Worm (Caenorhabditis elegans) whole organism, L4 larva: ENCODE measurements around the gene clec-266.

ENCODE experiments used
- D1046.2 ChIP-seq: fragments of 200-800 bp; sonication (Bioruptor generic); IDR thresholded peaks from 2 replicates; pipeline ENCODE4 v1.3.6; 2022; ENCODE audit warnings: missing genetic modification characterization, missing compliant biosample characterization
- F10B5.3 ChIP-seq: sonication (generic microtip); optimal IDR thresholded peaks from 2 replicates; lab custom pipeline; 2016; ENCODE audit warnings: mild to moderate bottlenecking, missing genetic modification characterization, missing compliant biosample characterization
- T26A8.4 ChIP-seq: fragments of 200-800 bp; sonication (Bioruptor generic); IDR thresholded peaks from 2 replicates; pipeline ENCODE4 v1.3.6; 2022; ENCODE audit warnings: missing genetic modification characterization, missing compliant biosample characterization
- Y75B8A.6 ChIP-seq: fragments of 200-800 bp; sonication (Bioruptor generic); IDR thresholded peaks from 2 replicates; pipeline ENCODE4 v1.3.6; 2022; ENCODE audit warnings: missing genetic modification reagents, missing genetic modification characterization, missing compliant biosample characterization
- arid-1 ChIP-seq: fragments of 200-800 bp; sonication (Bioruptor generic); conservative IDR thresholded peaks from 2 replicates; pipeline ENCODE4 v1.3.6; 2022; ENCODE audit warnings: missing genetic modification reagents, missing genetic modification characterization, missing compliant biosample characterization
- ceh-28 ChIP-seq: fragments of 150-350 bp; optimal IDR thresholded peaks from 2 replicates; lab custom pipeline; 2014; ENCODE audit warnings: missing biosample characterization, missing genetic modification reagents, missing genetic modification characterization
- ceh-82 ChIP-seq: sonication (generic microtip); optimal IDR thresholded peaks from 2 replicates; lab custom pipeline; 2017; ENCODE audit warnings: missing biosample characterization, missing genetic modification characterization
- ces-1 ChIP-seq: fragments of 150-350 bp; sonication (generic microtip); optimal IDR thresholded peaks from 4 replicates; lab custom pipeline; 2014; ENCODE audit warnings: missing biosample characterization, missing genetic modification reagents, missing genetic modification characterization
- daf-16 ChIP-seq, 3 experiments: sonication (generic microtip); optimal IDR thresholded peaks; 2 replicates each; lab custom pipeline; 2016 to 2017; ENCODE audit warnings: missing genetic modification characterization in 3 of 3, missing genetic modification reagents in 3 of 3, mild to moderate bottlenecking in 2 of 3, missing compliant biosample characterization in 2 of 3, missing biosample characterization in 1 of 3, moderate library complexity in 1 of 3
- daf-8 ChIP-seq: fragments of 200-800 bp; sonication (Bioruptor generic); IDR thresholded peaks from 2 replicates; pipeline ENCODE4 v1.3.6; 2022; ENCODE audit warnings: missing genetic modification characterization, missing compliant biosample characterization
- dmd-9 ChIP-seq: fragments of 200-800 bp; sonication (Bioruptor generic); IDR thresholded peaks from 2 replicates; pipeline ENCODE4 v1.3.6; 2022; ENCODE audit warnings: missing genetic modification reagents, missing genetic modification characterization, missing compliant biosample characterization
- dpl-1 ChIP-seq: fragments of 150-350 bp; optimal IDR thresholded peaks from 2 replicates; lab custom pipeline; 2014; ENCODE audit warnings: missing biosample characterization, missing genetic modification reagents, missing genetic modification characterization
- egl-27 ChIP-seq: sonication (generic microtip); optimal IDR thresholded peaks from 3 replicates; lab custom pipeline; 2017; ENCODE audit warnings: missing biosample characterization, missing genetic modification reagents, missing genetic modification characterization
- hlh-11 ChIP-seq: fragments of 200-800 bp; sonication (Bioruptor generic); optimal IDR thresholded peaks from 2 replicates; lab custom pipeline; 2018; ENCODE audit warnings: mild to moderate bottlenecking, missing genetic modification characterization, missing compliant biosample characterization
- hlh-30 ChIP-seq: sonication (generic microtip); optimal IDR thresholded peaks from 2 replicates; lab custom pipeline; 2017; ENCODE audit warnings: antibody characterized with exemption, mild to moderate bottlenecking, missing genetic modification characterization, missing compliant biosample characterization; ENCODE audit not compliant: insufficient read depth
- lin-29 ChIP-seq: fragments of 200-800 bp; sonication (Bioruptor generic); IDR thresholded peaks from 2 replicates; pipeline ENCODE4 v1.3.6; 2022; ENCODE audit warnings: missing genetic modification reagents, missing genetic modification characterization, missing compliant biosample characterization
- lin-39 ChIP-seq: fragments of 150-350 bp; optimal IDR thresholded peaks from 2 replicates; lab custom pipeline; 2014; ENCODE audit warnings: missing biosample characterization, missing genetic modification reagents, missing genetic modification characterization
- madf-5 ChIP-seq, 2 experiments: fragments of 200-800 bp; sonication (Bioruptor generic); IDR thresholded peaks; 2 replicates each; pipeline ENCODE4 v1.3.6; 2022; ENCODE audit warnings: missing compliant biosample characterization in 2 of 2, missing genetic modification characterization in 2 of 2
- mep-1 ChIP-seq: fragments of 150-350 bp; sonication (generic microtip); optimal IDR thresholded peaks from 3 replicates; lab custom pipeline; 2014; ENCODE audit warnings: missing biosample characterization, missing genetic modification characterization
- nhr-10 ChIP-seq: fragments of 150-350 bp; optimal IDR thresholded peaks from 2 replicates; lab custom pipeline; 2014; ENCODE audit warnings: missing biosample characterization, missing genetic modification characterization
- nhr-28 ChIP-seq: fragments of 150-350 bp; optimal IDR thresholded peaks from 2 replicates; lab custom pipeline; 2014; ENCODE audit warnings: missing biosample characterization, missing genetic modification characterization
- nhr-41 ChIP-seq: fragments of 200-800 bp; sonication (Bioruptor generic); IDR thresholded peaks from 2 replicates; pipeline ENCODE4 v1.3.6; 2022; ENCODE audit warnings: missing genetic modification reagents, missing genetic modification characterization, missing compliant biosample characterization
- nhr-42 ChIP-seq: fragments of 200-800 bp; sonication (Bioruptor generic); IDR thresholded peaks from 2 replicates; pipeline ENCODE4 v1.3.6; 2022; ENCODE audit warnings: missing genetic modification characterization, missing compliant biosample characterization
- snpc-1.2 ChIP-seq: fragments of 200-800 bp; sonication (Bioruptor generic); IDR thresholded peaks from 2 replicates; pipeline ENCODE4 v1.3.6; 2022; ENCODE audit warnings: missing genetic modification reagents, missing genetic modification characterization, missing compliant biosample characterization
- spr-1 ChIP-seq: sonication (generic microtip); optimal IDR thresholded peaks from 2 replicates; lab custom pipeline; 2016; ENCODE audit warnings: mild to moderate bottlenecking, missing genetic modification characterization, missing compliant biosample characterization
- spr-3 ChIP-seq: fragments of 200-800 bp; sonication (Bioruptor generic); optimal IDR thresholded peaks from 2 replicates; lab custom pipeline; 2018; ENCODE audit warnings: mild to moderate bottlenecking, missing genetic modification characterization, missing compliant biosample characterization
- vab-7 ChIP-seq: fragments of 200-800 bp; sonication (Bioruptor generic); IDR thresholded peaks from 2 replicates; pipeline ENCODE4 v1.3.6; 2022; ENCODE audit warnings: missing genetic modification reagents, missing genetic modification characterization, missing compliant biosample characterization
- zfp-2 ChIP-seq: sonication (generic microtip); optimal IDR thresholded peaks from 2 replicates; lab custom pipeline; 2016; ENCODE audit warnings: mild to moderate bottlenecking, missing genetic modification characterization, missing compliant biosample characterization

The clec-266 gene

DNA sequence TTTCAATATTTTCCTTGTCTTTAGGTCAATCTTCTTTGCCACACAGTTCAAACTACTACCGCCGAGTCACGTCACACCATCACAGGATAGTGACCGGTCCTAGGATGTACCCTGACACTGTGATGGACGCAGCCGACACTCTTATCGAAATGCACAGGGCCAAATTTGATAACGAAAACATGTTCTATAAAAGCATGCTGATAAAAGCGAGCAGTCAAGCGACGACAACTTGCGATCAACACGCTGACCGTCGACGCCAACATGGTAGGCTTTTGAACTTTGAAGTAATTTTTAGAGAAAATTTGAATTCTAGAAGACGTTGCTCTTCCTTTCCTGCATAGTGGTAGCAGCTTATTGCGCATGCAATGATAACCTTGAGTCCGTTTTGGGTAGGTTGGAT lies 15.7 kb downstream of the clec-266 start, which contains the start of gene cpr-6 (continued):
- 0 out of 2 replicates have a peak, but pooled peaks have one; percentile 23 for TF ChIP-seq nhr-42 (GFP tag; lab: Robert Waterston, UW)
- peak; percentile 79 for TF ChIP-seq hlh-11 (tag; lab: Kevin White, UChicago)
- no peak for TF ChIP-seq T26A8.4 (GFP tag; lab: Robert Waterston, UW)

DNA sequence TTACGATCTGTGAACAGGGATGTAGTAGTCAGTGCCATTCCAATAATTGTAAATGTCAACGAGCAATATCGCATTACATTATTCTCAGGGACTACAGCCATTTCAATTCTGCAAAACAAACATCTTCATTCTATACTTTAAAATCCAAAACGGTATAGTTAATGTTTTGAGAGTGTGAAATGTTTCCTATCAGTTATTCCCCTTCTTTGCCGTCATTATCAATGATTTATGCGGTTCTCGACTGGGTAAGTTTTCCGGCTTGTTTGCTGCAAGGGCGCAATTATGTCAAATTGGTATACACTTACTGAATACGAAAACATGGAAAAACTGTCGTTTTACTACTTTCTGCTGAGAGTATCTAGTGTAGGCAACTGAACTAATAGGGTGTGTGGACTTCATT lies 19.6 kb downstream of the clec-266 start, which contains the start of gene F23G4.1:
Gene F23G4.1, minus strand, starts transcription at position 101 of the 400 bp plus-strand sequence.
- no peak for TF ChIP-seq daf-16 (GFP tag; optimal IDR thresholded peaks at IDR 0.05; lab: Kevin White, UChicago)
- TF ChIP-seq daf-16 (tag; optimal IDR thresholded peaks at IDR 0.05; lab: Kevin White, UChicago): peak; percentile 45
- no peak for TF ChIP-seq spr-1 (tag; lab: Kevin White, UChicago)
- no peak for TF ChIP-seq hlh-30 (tag; lab: Kevin White, UChicago)
- TF ChIP-seq zfp-2 (tag; lab: Kevin White, UChicago): no peak
- TF ChIP-seq nhr-28: no peak
- no peak for TF ChIP-seq Y75B8A.6
- TF ChIP-seq nhr-41 (GFP tag; lab: Robert Waterston, UW): no peak
- no peak for TF ChIP-seq dpl-1

DNA sequence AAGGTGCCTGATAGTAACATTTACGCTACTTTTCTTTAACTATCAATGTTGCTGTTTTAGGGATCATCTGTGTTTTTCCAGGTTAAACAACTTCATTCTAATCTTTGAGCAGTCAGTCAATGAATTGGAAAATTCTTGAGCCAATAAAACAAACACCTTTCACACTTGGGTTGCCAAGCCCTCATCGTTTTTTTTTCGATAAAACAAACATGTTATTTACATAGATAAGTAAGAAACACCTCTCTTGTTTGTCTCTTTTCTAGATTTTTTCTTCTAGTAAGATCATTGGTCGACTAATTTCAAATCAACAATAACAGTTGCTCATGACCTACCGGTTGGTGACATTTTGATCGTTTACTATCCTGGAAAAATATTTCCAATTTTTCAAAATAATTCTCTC lies 20.7 kb downstream of the clec-266 start:
- TF ChIP-seq madf-5 (GFP tag; IDR thresholded peaks at IDR 0.05; lab: Robert Waterston, UW) (no peak), mep-1 (tag; lab: Kevin White, UChicago) (no peak), arid-1 (GFP tag; lab: Robert Waterston, UW) (no peak), daf-16 (GFP tag; optimal IDR thresholded peaks at IDR 0.05; lab: Kevin White, UChicago) (peak in 1 of 2 experiments; percentile 84), daf-16 (tag; optimal IDR thresholded peaks at IDR 0.05; lab: Kevin White, UChicago) (peak; percentile 79)

DNA sequence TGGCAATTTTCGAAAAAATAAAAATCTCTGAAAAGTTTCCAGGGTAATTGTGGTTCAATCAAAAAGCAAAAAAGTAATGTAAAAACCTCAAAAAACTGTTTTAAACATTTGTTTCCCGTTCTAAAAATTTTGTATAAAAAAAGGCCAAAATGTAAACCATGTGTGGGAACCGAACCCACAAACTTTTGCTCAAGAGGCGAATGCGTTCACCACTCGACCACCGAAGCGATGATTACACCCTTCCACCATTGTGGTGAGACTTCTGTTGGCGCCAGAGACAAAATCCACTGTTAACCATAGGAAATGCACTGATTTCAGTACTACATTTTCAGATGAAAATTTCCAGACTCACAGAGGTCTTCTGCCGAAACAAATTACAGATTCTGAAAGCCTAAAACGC lies 21.6 kb downstream of the clec-266 start:
- TF ChIP-seq vab-7: peak; percentile 46; the same call in 1 of the 2 replicates

DNA sequence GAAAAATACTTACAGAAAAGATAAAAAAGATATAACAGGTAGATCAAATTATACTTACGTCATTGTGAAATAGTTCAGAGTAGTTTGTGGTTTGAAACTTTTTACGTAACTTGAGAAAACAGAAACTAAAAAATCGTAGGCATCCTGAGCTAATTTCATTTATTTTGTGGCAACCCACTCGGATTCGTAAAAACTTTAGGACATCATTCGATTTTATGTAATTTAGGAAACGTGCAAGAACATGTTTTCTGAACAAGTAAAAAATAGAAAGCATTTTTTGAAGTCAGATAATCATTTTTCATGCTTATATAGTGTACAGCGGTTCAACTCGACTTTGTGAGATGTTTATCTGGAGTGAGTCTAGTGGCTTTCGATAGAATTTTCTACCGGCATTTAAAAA lies 24.0 kb downstream of the clec-266 start, which contains the start of gene hic-1:
Gene hic-1, minus strand, starts transcription at position 101 of the 400 bp plus-strand sequence.
- no peak for TF ChIP-seq ceh-82 (tag; lab: Kevin White, UChicago)
- TF ChIP-seq nhr-41 (GFP tag; lab: Robert Waterston, UW): no peak
- TF ChIP-seq nhr-10: no peak
- no peak for TF ChIP-seq lin-39 (tag; lab: Kevin White, UChicago)
- no peak for TF ChIP-seq F10B5.3
- TF ChIP-seq ces-1 (GFP tag; lab: Kevin White, UChicago): no peak
- TF ChIP-seq T26A8.4 (GFP tag; lab: Robert Waterston, UW): no peak
- no peak for TF ChIP-seq spr-3 (GFP tag; lab: Kevin White, UChicago)
- TF ChIP-seq, all 104 proteins: peak for 0

DNA sequence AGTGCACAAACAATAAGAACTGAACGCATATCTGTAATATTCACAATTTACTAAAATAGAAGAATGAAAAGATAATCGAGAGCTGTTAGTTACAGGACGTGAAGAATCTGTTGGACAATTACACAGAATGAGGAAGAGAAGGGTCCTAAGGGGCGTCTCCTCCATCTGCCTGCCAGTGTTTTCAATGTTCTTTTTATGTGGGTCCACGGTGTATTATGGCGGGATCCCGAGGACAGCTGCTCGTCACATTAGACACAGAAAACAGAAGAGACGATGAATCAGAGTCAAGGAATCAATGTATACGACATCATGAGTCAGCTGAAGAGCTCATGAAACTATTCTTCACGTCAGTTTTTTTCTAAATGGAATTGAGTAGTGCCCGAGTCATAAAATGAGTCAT lies 25.6 kb downstream of the clec-266 start, which contains the start of gene ttr-6:
Gene ttr-6, minus strand, starts transcription at position 33 of the 400 bp plus-strand sequence.
- TF ChIP-seq lin-29 (GFP tag; lab: Robert Waterston, UW): no peak
- no peak for TF ChIP-seq dmd-9
- no peak for TF ChIP-seq D1046.2
- TF ChIP-seq daf-16 (GFP tag; optimal IDR thresholded peaks at IDR 0.05; lab: Kevin White, UChicago): peak in 1 of 2 experiments; percentile 44
- TF ChIP-seq daf-16 (tag; optimal IDR thresholded peaks at IDR 0.05; lab: Kevin White, UChicago): no peak
- no peak for TF ChIP-seq daf-8 (GFP tag; lab: Robert Waterston, UW)
- no peak for TF ChIP-seq egl-27 (tag; lab: Kevin White, UChicago)
- TF ChIP-seq snpc-1.2: no peak
- TF ChIP-seq ceh-28 (tag; lab: Kevin White, UChicago): no peak
